Worm (Caenorhabditis elegans): Measurements from ENCODE around the gene lmp-1.

Gene lmp-1

DNA sequence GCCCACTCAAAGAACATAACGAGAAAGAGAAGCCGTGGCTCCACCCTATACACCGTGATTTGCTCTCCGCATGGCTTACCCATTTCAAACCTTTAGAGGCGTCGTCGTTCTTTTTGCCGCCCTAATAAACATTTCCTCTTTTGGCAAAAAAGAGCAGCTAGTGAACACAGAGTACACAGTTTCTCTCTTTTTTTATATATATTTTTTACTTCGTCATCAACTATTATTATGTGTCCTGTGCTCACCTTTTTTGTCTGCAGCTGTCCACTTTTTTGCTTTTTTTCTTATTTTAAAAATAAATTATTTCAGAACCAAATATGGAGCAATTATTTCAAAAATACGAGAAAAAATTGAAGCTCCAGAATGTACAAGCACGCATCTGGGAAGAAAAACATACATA, 7.8 kb downstream of the lmp-1 start, which contains the start of gene C03B1.2:
C03B1.2 (plus strand) TSS at position 301 of the 400 bp plus-strand sequence.
- TF ChIP-seq tbx-37 (GFP tag; conservative IDR thresholded peaks at IDR 0.05) (no peak), tbx-11 (GFP tag; IDR thresholded peaks at IDR 0.05) (no peak), hmbx-1 (tag; optimal IDR thresholded peaks at IDR 0.05) (no peak), ceh-36 (tag; optimal IDR thresholded peaks at IDR 0.05) (no peak), B0310.2 (tag; optimal IDR thresholded peaks at IDR 0.05) (no peak), F13C5.2 (tag; optimal IDR thresholded peaks at IDR 0.05) (no peak), ama-1 (optimal IDR thresholded peaks at IDR 0.05) (no peak), ets-7 (tag; optimal IDR thresholded peaks at IDR 0.05) (no peak), sea-1 (GFP tag; conservative IDR thresholded peaks at IDR 0.05) (no peak), pes-1 (GFP tag; IDR thresholded peaks at IDR 0.05) (no peak), tra-4 (tag; optimal IDR thresholded peaks at IDR 0.05) (no peak), flt-1 (GFP tag; IDR thresholded peaks at IDR 0.05) (no peak), ceh-13 (GFP tag; optimal IDR thresholded peaks at IDR 0.05) (no peak), scrt-1 (GFP tag; IDR thresholded peaks at IDR 0.05) (no peak), aly-1 (tag; optimal IDR thresholded peaks at IDR 0.05) (no peak), hmg-4 (GFP tag; optimal IDR thresholded peaks at IDR 0.05) (no peak)

DNA sequence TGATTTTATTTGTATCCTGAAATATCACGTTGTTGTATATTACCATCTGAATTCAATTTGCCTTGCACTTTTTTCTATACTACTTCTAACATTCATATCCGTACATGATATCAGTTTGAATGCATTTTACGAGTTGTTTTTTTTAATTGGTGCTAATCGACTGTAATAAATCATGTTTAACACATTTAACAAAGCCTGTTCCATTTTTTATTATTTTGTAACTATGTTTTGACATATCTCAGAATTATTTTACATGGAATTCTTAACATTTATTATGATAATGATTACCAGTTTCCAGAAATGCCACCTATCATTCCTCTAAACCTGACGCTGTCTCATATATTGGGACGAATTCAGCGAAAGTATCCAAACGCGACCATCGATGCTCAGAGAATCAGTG, 11.8 kb downstream of the lmp-1 start, which contains the start of gene C03B1.3:
C03B1.3 (plus strand) TSS at position 301 of the 400 bp plus-strand sequence.
- TF ChIP-seq tra-4 (tag; optimal IDR thresholded peaks at IDR 0.05) (no peak), pes-1 (GFP tag; IDR thresholded peaks at IDR 0.05) (no peak), ets-7 (tag; optimal IDR thresholded peaks at IDR 0.05) (no peak), hmg-4 (GFP tag; optimal IDR thresholded peaks at IDR 0.05) (no peak), flt-1 (GFP tag; IDR thresholded peaks at IDR 0.05) (no peak), F13C5.2 (tag; optimal IDR thresholded peaks at IDR 0.05) (no peak), ceh-13 (GFP tag; optimal IDR thresholded peaks at IDR 0.05) (no peak), tbx-11 (GFP tag; IDR thresholded peaks at IDR 0.05) (no peak), B0310.2 (tag; optimal IDR thresholded peaks at IDR 0.05) (no peak)

ce11 chrX:6364196-6364595, 13.3 kb downstream of the lmp-1 start, which contains the start of gene C03B1.4:
Gene C03B1.4 (plus strand): TSS chrX:6364496.
- TF ChIP-seq tra-4 (tag; optimal IDR thresholded peaks at IDR 0.05) = no peak
- TF ChIP-seq hmg-4 (GFP tag; optimal IDR thresholded peaks at IDR 0.05) = no peak
- TF ChIP-seq tbx-11 (GFP tag; IDR thresholded peaks at IDR 0.05) = no peak
- no peak for TF ChIP-seq aly-1 (tag; optimal IDR thresholded peaks at IDR 0.05)
- TF ChIP-seq ets-7 (tag; optimal IDR thresholded peaks at IDR 0.05) = no peak
- no peak for TF ChIP-seq tbx-37 (GFP tag; conservative IDR thresholded peaks at IDR 0.05)
- no peak for TF ChIP-seq sea-1 (GFP tag; conservative IDR thresholded peaks at IDR 0.05)
- TF ChIP-seq scrt-1 (GFP tag; IDR thresholded peaks at IDR 0.05) = no peak
- TF ChIP-seq F13C5.2 (tag; optimal IDR thresholded peaks at IDR 0.05) = no peak
- TF ChIP-seq hmbx-1 (tag; optimal IDR thresholded peaks at IDR 0.05) = no peak
- TF ChIP-seq pes-1 (GFP tag; IDR thresholded peaks at IDR 0.05) = no peak
- no peak for TF ChIP-seq flt-1 (GFP tag; IDR thresholded peaks at IDR 0.05)
- no peak for TF ChIP-seq ceh-36 (tag; optimal IDR thresholded peaks at IDR 0.05)
- no peak for TF ChIP-seq hnd-1 (tag; optimal IDR thresholded peaks at IDR 0.05)

DNA sequence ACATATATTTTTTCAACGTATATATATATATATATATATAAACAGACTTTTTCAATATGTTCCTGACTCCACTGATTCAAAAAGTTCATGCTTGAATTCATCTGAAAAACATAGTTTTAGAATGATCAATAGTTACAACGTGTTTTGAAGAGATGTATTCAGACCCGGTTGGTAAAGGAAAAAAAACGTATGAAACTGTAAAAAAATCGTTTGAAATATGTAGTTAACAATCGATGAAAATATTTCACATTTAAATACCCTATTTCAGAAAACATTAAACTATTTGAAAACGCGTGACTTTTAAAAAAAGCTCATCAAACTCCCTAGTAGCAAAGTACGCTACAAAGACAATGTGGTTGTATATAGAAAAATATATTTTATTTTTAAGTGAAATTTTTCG, 16.8 kb downstream of the lmp-1 start, which contains the start of gene C03B1.14:
C03B1.14 (minus strand) TSS at position 101 of the 400 bp plus-strand sequence.
- no peak for TF ChIP-seq ama-1 (optimal IDR thresholded peaks at IDR 0.05)
- TF ChIP-seq B0310.2 (tag; optimal IDR thresholded peaks at IDR 0.05) = no peak
- no peak for TF ChIP-seq tra-4 (tag; optimal IDR thresholded peaks at IDR 0.05)
- TF ChIP-seq sea-1 (GFP tag; conservative IDR thresholded peaks at IDR 0.05) = no peak
- TF ChIP-seq ceh-13 (GFP tag; optimal IDR thresholded peaks at IDR 0.05) = no peak
- no peak for TF ChIP-seq hmbx-1 (tag; optimal IDR thresholded peaks at IDR 0.05)
- TF ChIP-seq ets-7 (tag; optimal IDR thresholded peaks at IDR 0.05) = no peak
- no peak for TF ChIP-seq aly-1 (tag; optimal IDR thresholded peaks at IDR 0.05)
- TF ChIP-seq scrt-1 (GFP tag; IDR thresholded peaks at IDR 0.05) = no peak
- TF ChIP-seq ceh-36 (tag; optimal IDR thresholded peaks at IDR 0.05) = no peak
- no peak for TF ChIP-seq flt-1 (GFP tag; IDR thresholded peaks at IDR 0.05)
- TF ChIP-seq tbx-37 (GFP tag; conservative IDR thresholded peaks at IDR 0.05) = no peak

- TF ChIP-seq ceh-13 (GFP tag; optimal IDR thresholded peaks at IDR 0.05) = no peak
- no peak for TF ChIP-seq B0310.2 (tag; optimal IDR thresholded peaks at IDR 0.05)
- no peak for TF ChIP-seq ceh-36 (tag; optimal IDR thresholded peaks at IDR 0.05)
- no peak for TF ChIP-seq hnd-1 (tag; optimal IDR thresholded peaks at IDR 0.05)
- no peak for TF ChIP-seq tra-4 (tag; optimal IDR thresholded peaks at IDR 0.05)
- no peak for TF ChIP-seq ets-7 (tag; optimal IDR thresholded peaks at IDR 0.05)
- TF ChIP-seq flt-1 (GFP tag; IDR thresholded peaks at IDR 0.05) = no peak
Measured at ce11 chrX:6360077-6360476, 17.4 kb downstream of the lmp-1 start.

ce11 chrX:6357772-6358171, 19.7 kb downstream of the lmp-1 start, which contains the start of gene C03B1.10:
Gene C03B1.10 (minus strand): TSS chrX:6357872.
- TF ChIP-seq scrt-1 (GFP tag; IDR thresholded peaks at IDR 0.05) = no peak
- TF ChIP-seq ets-7 (tag; optimal IDR thresholded peaks at IDR 0.05) = no peak
- TF ChIP-seq ceh-13 (GFP tag; optimal IDR thresholded peaks at IDR 0.05) = no peak
- TF ChIP-seq aly-1 (tag; optimal IDR thresholded peaks at IDR 0.05) = no peak
- TF ChIP-seq tbx-37 (GFP tag; conservative IDR thresholded peaks at IDR 0.05) = no peak
- no peak for TF ChIP-seq sea-1 (GFP tag; conservative IDR thresholded peaks at IDR 0.05)
- no peak for TF ChIP-seq tra-4 (tag; optimal IDR thresholded peaks at IDR 0.05)
- no peak for TF ChIP-seq tbx-11 (GFP tag; IDR thresholded peaks at IDR 0.05)
- TF ChIP-seq F13C5.2 (tag; optimal IDR thresholded peaks at IDR 0.05) = no peak
- TF ChIP-seq pes-1 (GFP tag; IDR thresholded peaks at IDR 0.05) = no peak

DNA sequence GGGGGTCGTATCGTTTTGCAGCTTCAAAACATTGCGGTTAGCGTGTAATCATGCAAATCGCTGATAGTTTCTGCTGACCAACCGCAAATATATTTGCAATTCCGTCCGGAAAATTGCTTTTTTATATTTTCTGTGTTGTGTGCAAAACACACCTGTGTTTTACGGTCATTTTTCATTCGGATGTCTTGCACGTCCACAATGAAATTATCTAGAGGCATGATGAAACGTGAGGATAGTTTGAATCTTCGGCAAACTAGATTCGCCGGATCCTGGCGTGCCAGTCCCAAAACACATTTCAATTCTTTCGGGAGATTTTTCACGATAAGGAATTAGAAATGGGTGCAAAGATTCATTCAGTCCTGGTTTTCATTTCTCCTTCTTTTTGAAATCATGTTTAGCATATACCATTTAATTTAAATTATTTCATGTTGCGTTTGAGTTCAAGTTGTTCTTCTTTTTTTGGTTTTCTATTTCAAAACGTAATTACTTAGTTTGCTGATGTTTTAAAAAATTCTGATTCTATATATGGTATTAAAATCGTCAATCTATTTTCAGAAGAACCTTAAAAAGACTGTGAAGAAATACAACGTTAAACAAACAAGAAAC, 22.4 kb downstream of the lmp-1 start, which contains the start of gene C03B1.5:
C03B1.5 (plus strand) TSS at position 556 of the 606 bp plus-strand sequence.
- TF ChIP-seq pes-1 (GFP tag; IDR thresholded peaks at IDR 0.05) = no peak
- no peak for TF ChIP-seq scrt-1 (GFP tag; IDR thresholded peaks at IDR 0.05)
- no peak for TF ChIP-seq aly-1 (tag; optimal IDR thresholded peaks at IDR 0.05)
- no peak for TF ChIP-seq hmg-4 (GFP tag; optimal IDR thresholded peaks at IDR 0.05)
- no peak for TF ChIP-seq hnd-1 (tag; optimal IDR thresholded peaks at IDR 0.05)
- no peak for TF ChIP-seq tbx-11 (GFP tag; IDR thresholded peaks at IDR 0.05)
- TF ChIP-seq hmbx-1 (tag; optimal IDR thresholded peaks at IDR 0.05) = no peak
- TF ChIP-seq B0310.2 (tag; optimal IDR thresholded peaks at IDR 0.05) = no peak
- TF ChIP-seq ceh-13 (GFP tag; optimal IDR thresholded peaks at IDR 0.05) = no peak
- TF ChIP-seq flt-1 (GFP tag; IDR thresholded peaks at IDR 0.05) = no peak
- TF ChIP-seq sea-1 (GFP tag; conservative IDR thresholded peaks at IDR 0.05) = no peak
- no peak for TF ChIP-seq tra-4 (tag; optimal IDR thresholded peaks at IDR 0.05)
- no peak for TF ChIP-seq tbx-37 (GFP tag; conservative IDR thresholded peaks at IDR 0.05)
- no peak for TF ChIP-seq ceh-36 (tag; optimal IDR thresholded peaks at IDR 0.05)
- no peak for TF ChIP-seq ets-7 (tag; optimal IDR thresholded peaks at IDR 0.05)
- no peak for TF ChIP-seq F13C5.2 (tag; optimal IDR thresholded peaks at IDR 0.05)
- TF ChIP-seq ama-1 (optimal IDR thresholded peaks at IDR 0.05) = no peak

Measured in whole organism, early embryonic.